Fruit fly (Drosophila melanogaster): ENCODE measurements around the gene CG34265.

DNA sequence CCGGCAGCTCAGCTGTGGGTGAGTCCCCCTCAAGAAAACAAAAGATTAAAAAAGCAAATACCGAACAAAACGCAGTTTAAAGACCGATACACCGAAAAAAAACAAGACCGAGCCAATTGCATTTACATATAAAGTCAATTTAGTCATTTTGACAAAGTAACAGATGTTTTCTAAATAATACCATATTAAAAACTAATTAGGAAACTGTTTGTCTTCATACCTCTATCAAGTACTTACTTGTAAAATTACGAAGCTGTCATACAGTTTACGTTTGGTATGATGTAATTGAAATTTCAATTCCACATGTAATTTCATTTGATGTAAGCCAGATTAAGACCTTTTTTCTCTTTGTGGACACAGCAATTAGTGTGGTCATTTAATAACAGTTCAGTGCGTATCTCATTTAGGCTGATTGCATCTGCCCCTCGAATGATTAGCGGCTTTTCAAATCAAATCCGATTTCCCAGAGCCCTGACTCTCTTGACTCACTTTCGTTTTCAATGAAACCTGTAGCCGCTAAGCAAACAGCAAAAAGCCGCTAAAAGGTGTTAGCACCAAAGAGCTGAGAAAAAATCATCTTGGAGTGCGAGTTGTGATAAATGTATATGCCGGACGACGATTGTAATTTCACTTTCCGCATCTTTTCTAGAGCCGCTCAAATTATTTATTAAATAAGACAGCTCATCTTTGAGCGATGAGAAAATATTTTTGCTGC is 6.4 kb downstream of the CG34265 start:
- TF ChIP-seq psq (optimal IDR thresholded peaks at IDR 0.05): no peak
- no peak for TF ChIP-seq EcR (GFP tag; optimal IDR thresholded peaks at IDR 0.05)
- no peak for TF ChIP-seq pan (optimal IDR thresholded peaks at IDR 0.05)
- no peak for TF ChIP-seq Dll (optimal IDR thresholded peaks at IDR 0.05)
- no peak for TF ChIP-seq CG8478 (optimal IDR thresholded peaks at IDR 0.05)
